Worm (Caenorhabditis elegans) whole organism, early embryonic: Measurements from ENCODE around the gene fbxa-105.

Experiments
- B0310.2 ChIP-seq: sonication (generic microtip); optimal IDR thresholded peaks from 2 replicates; lab custom pipeline; 2016; ENCODE audit warnings: mild to moderate bottlenecking, missing genetic modification characterization, missing compliant biosample characterization
- F13C5.2 ChIP-seq: sonication (generic microtip); optimal IDR thresholded peaks from 2 replicates; lab custom pipeline; 2017; ENCODE audit warnings: mild to moderate bottlenecking, missing genetic modification characterization, inconsistent platforms, missing compliant biosample characterization
- aly-1 ChIP-seq: sonication (generic microtip); optimal IDR thresholded peaks from 2 replicates; lab custom pipeline; 2016; ENCODE audit warnings: missing genetic modification characterization, missing compliant biosample characterization
- ama-1 ChIP-seq: fragments of 150-350 bp; optimal IDR thresholded peaks from 2 replicates; lab custom pipeline; 2014
- ceh-13 ChIP-seq: fragments of 200-800 bp; sonication (Bioruptor generic); optimal IDR thresholded peaks from 2 replicates; lab custom pipeline; 2018; ENCODE audit warnings: mild to moderate bottlenecking, missing genetic modification characterization, missing compliant biosample characterization
- ceh-36 ChIP-seq: sonication (generic microtip); optimal IDR thresholded peaks from 2 replicates; lab custom pipeline; 2016; ENCODE audit warnings: missing genetic modification characterization, inconsistent platforms, missing compliant biosample characterization
- ets-7 ChIP-seq: sonication (generic microtip); optimal IDR thresholded peaks from 2 replicates; lab custom pipeline; 2016; ENCODE audit warnings: missing genotype, missing genetic modification characterization, missing compliant biosample characterization
- flt-1 ChIP-seq: fragments of 200-800 bp; sonication (Bioruptor generic); IDR thresholded peaks from 2 replicates; pipeline ENCODE4 v1.3.6; 2022; ENCODE audit warnings: missing genetic modification characterization, missing compliant biosample characterization
- hmbx-1 ChIP-seq: sonication (generic microtip); optimal IDR thresholded peaks from 2 replicates; lab custom pipeline; 2016; ENCODE audit warnings: mild to moderate bottlenecking, missing genetic modification characterization, missing compliant biosample characterization
- hmg-4 ChIP-seq: fragments of 200-800 bp; sonication (Bioruptor generic); optimal IDR thresholded peaks from 2 replicates; lab custom pipeline; 2018; ENCODE audit warnings: mild to moderate bottlenecking, missing genetic modification characterization, missing compliant biosample characterization
- hnd-1 ChIP-seq: sonication (generic microtip); optimal IDR thresholded peaks from 2 replicates; lab custom pipeline; 2016; ENCODE audit warnings: missing genetic modification characterization, missing compliant biosample characterization
- pes-1 ChIP-seq: fragments of 200-800 bp; sonication (Bioruptor generic); IDR thresholded peaks from 2 replicates; pipeline ENCODE4 v1.3.6; 2022; ENCODE audit warnings: missing genetic modification reagents, missing genetic modification characterization, missing compliant biosample characterization
- scrt-1 ChIP-seq: fragments of 200-800 bp; sonication (Bioruptor generic); IDR thresholded peaks from 2 replicates; pipeline ENCODE4 v1.3.6; 2022; ENCODE audit warnings: missing genetic modification characterization, missing compliant biosample characterization
- sea-1 ChIP-seq: fragments of 200-800 bp; sonication (Bioruptor generic); conservative IDR thresholded peaks from 2 replicates; pipeline ENCODE4 v1.3.6; 2022; ENCODE audit warnings: missing genetic modification characterization, missing compliant biosample characterization
- tbx-11 ChIP-seq: fragments of 200-800 bp; sonication (Bioruptor generic); IDR thresholded peaks from 2 replicates; pipeline ENCODE4 v1.3.6; 2022; ENCODE audit warnings: missing genetic modification characterization, missing compliant biosample characterization
- tbx-37 ChIP-seq: fragments of 200-800 bp; sonication (Bioruptor generic); conservative IDR thresholded peaks from 2 replicates; pipeline ENCODE4 v1.3.6; 2022; ENCODE audit warnings: missing genetic modification reagents, missing genetic modification characterization, missing compliant biosample characterization
- tra-4 ChIP-seq: sonication (generic microtip); optimal IDR thresholded peaks from 2 replicates; lab custom pipeline; 2017; ENCODE audit warnings: missing genetic modification characterization, missing compliant biosample characterization

The fbxa-105 gene

ce11 chrV:7391933-7392332 is at the start of gene fbxa-105:
fbxa-105 (minus strand) TSS chrV:7392029.
- no peak for TF ChIP-seq hnd-1
- no peak for TF ChIP-seq ama-1 (lab: Kevin White, UChicago)
- TF ChIP-seq ceh-13, result no peak
- TF ChIP-seq aly-1 (tag; lab: Kevin White, UChicago), result no peak

DNA sequence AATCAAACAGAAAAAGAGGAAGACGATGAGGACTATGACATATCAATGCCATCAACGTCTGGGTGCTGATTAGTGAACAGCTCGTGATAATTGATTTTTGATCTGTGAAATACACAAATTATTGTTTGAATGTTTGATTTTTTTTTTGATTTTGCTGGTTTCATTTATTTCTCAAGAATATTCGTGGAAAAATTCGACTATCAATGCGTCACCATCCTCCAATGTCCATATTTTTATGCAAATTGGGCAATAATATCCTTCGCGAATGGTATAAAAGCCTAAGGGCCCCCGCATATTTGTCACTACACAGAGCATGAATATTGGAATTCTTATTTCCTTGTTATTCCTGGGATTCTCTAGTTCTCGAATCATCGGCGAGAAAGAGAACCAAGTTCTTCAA is 48.0 kb upstream of the fbxa-105 start, which contains the start of gene try-13:
TSS of gene try-13 (plus strand) at position 301 of the 400 bp plus-strand sequence.
- TF ChIP-seq pes-1 (GFP tag; lab: Robert Waterston, UW), result no peak
- TF ChIP-seq aly-1 (tag; lab: Kevin White, UChicago), result no peak
- TF ChIP-seq tbx-37 (GFP tag; lab: Robert Waterston, UW), result no peak
- no peak for TF ChIP-seq scrt-1 (GFP tag; lab: Robert Waterston, UW)
- TF ChIP-seq tra-4 (tag; lab: Kevin White, UChicago), result no peak
- no peak for TF ChIP-seq sea-1 (GFP tag; lab: Robert Waterston, UW)
- TF ChIP-seq ceh-13, result no peak
- no peak for TF ChIP-seq hnd-1
- TF ChIP-seq hmbx-1 (tag; lab: Kevin White, UChicago), result no peak
- no peak for TF ChIP-seq flt-1
- TF ChIP-seq ets-7 (tag; lab: Kevin White, UChicago), result no peak
- no peak for TF ChIP-seq ceh-36
- TF ChIP-seq tbx-11, result no peak

DNA sequence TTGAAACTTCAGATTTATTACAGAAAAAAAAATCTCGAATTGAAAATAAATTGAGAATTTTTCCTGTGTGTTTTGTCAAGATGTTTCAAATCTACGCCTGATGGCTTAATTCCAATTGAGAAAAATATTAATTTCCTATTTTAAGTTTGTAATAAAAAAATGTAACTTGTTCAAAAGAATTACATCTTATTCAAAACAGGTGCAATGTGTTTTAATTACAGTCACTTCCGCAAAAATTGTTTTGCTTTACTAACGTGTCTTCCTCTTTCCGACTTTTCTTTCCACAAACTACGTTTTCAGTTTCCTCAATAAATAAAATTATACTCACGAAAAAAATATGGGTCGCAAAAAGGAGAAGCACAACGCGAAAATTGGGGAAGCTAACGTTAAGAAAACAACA is 46.2 kb upstream of the fbxa-105 start, which contains the start of gene F25E5.16:
TSS of gene F25E5.16 (plus strand) at position 301 of the 400 bp plus-strand sequence.
- TF ChIP-seq flt-1, result no peak
- no peak for TF ChIP-seq hnd-1
- TF ChIP-seq sea-1 (GFP tag; lab: Robert Waterston, UW), result no peak

- TF ChIP-seq ets-7 (tag; lab: Kevin White, UChicago) (no peak), hmg-4 (GFP tag; lab: Kevin White, UChicago) (no peak), ama-1 (lab: Kevin White, UChicago) (no peak), ceh-13 (no peak), F13C5.2 (no peak)
Measured at ce11 chrV:7437538-7437937, 45.7 kb upstream of the fbxa-105 start, which contains the start of gene F25E5.9. F25E5.9 (minus strand) TSS chrV:7437919.

DNA sequence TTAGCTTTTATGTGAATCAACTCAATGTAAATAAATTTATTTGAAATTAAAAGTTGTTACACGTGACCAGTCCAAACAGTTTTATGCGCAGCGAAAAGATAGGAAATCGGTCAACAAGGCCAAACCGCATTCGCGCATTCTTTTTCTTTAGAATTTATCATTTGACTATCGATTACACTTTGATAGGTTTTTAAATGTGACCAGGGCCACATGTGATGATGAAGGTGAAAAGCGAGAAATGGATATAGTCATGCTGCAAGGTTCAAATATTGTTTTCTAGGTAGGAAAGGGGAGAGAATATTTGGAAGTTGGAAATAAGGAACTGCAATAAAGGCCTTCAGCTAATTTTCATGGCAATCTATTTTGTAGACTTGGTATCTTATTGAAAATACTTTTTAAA is 45.1 kb upstream of the fbxa-105 start:
- TF ChIP-seq scrt-1 (GFP tag; lab: Robert Waterston, UW) (no peak), hmg-4 (GFP tag; lab: Kevin White, UChicago) (no peak)

DNA sequence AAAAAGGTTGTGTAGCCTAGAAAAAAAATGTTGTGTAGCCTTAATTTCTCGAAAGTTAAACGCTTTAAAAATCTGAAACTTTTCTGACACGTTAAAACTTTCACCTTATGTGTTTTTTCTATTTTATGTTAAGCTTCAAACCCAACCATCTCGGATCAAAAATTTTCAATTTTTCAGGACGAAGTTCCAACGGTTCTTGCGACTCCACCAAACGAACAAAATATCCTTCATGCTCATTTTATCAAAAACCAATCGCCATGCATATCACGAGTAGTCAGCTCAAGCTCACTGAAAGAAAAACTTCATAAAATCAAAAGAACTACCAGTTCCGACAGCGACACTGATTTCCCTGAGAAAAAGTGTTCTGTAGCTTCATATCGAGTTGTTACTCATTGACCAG is 44.7 kb upstream of the fbxa-105 start:
- TF ChIP-seq ama-1 (lab: Kevin White, UChicago), result no peak
- no peak for TF ChIP-seq hmbx-1 (tag; lab: Kevin White, UChicago)
- no peak for TF ChIP-seq ets-7 (tag; lab: Kevin White, UChicago)
- no peak for TF ChIP-seq tra-4 (tag; lab: Kevin White, UChicago)
- no peak for TF ChIP-seq tbx-37 (GFP tag; lab: Robert Waterston, UW)
- TF ChIP-seq ceh-36, result no peak
- no peak for TF ChIP-seq ceh-13
- TF ChIP-seq pes-1 (GFP tag; lab: Robert Waterston, UW), result no peak
- TF ChIP-seq sea-1 (GFP tag; lab: Robert Waterston, UW), result no peak

DNA sequence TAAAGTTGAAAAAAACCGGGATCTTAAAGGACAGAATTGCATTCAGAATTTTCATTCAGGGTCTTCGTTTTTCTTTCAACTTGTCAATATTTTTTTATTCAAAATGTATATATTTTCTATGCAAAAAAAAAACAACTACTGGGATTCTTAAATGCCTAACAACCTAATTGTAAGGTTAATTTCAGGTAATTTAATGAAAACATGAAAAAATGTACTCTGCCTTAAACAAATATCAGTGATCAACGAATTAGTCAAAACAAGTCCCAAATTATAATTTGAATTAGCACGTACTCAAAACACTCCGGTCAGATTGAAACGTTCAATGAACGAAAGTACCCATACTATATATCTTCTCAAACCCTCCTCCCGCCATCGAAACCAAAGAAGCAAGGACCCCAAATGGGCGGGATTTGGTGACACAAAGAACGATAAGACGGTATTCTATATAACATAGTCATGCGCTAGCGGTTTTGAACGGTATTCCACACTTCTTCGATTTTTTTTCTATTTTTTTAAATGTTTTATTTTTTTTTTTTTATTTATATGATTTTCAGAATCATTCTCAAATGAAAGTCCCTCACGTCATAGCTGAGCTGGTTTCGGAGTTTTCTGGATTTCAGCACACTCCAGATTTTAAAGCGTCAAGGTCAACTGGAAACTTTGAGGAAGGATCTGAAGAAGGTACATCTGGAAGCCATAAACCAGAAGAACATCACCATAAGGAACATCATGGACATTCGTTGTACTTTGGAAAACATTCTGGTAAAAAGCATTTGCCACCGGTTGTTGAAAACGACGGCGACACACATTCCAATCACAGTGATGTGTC is 43.8 kb upstream of the fbxa-105 start, which contains the start of the genes ddo-2 and F25E5.8:
TSS of gene ddo-2 (minus strand) at position 330 of the 829 bp plus-strand sequence.
TSS of gene F25E5.8 (plus strand) at position 555 of the 829 bp plus-strand sequence.
- TF ChIP-seq pes-1 (GFP tag; lab: Robert Waterston, UW), result no peak
- TF ChIP-seq flt-1, result no peak
- no peak for TF ChIP-seq ets-7 (tag; lab: Kevin White, UChicago)
- no peak for TF ChIP-seq tbx-11
- no peak for TF ChIP-seq ceh-13
- no peak for TF ChIP-seq ama-1 (lab: Kevin White, UChicago)
- no peak for TF ChIP-seq scrt-1 (GFP tag; lab: Robert Waterston, UW)
- TF ChIP-seq F13C5.2, result no peak
- no peak for TF ChIP-seq tbx-37 (GFP tag; lab: Robert Waterston, UW)
- no peak for TF ChIP-seq B0310.2 (tag; lab: Kevin White, UChicago)
- TF ChIP-seq ceh-36, result no peak
- TF ChIP-seq aly-1 (tag; lab: Kevin White, UChicago), result no peak

- TF ChIP-seq ceh-13, result no peak
- TF ChIP-seq hmbx-1 (tag; lab: Kevin White, UChicago), result no peak
- no peak for TF ChIP-seq tbx-37 (GFP tag; lab: Robert Waterston, UW)
- TF ChIP-seq hnd-1, result no peak
- no peak for TF ChIP-seq B0310.2 (tag; lab: Kevin White, UChicago)
- no peak for TF ChIP-seq ets-7 (tag; lab: Kevin White, UChicago)
- TF ChIP-seq sea-1 (GFP tag; lab: Robert Waterston, UW), result no peak
- no peak for TF ChIP-seq flt-1
Measured at ce11 chrV:7434805-7435363, 43.1 kb upstream of the fbxa-105 start.
